Fruit fly (Drosophila melanogaster) whole organism, embryonic: Measurements from ENCODE around the gene Jhbp6.

Source experiments
- Adf1 ChIP-seq: fragments of 200-800 bp; sonication (Bioruptor generic); IDR thresholded peaks from 2 replicates; pipeline ENCODE4 v1.3.6; 2022; ENCODE audit warnings: missing biosample characterization, missing genetic modification characterization
- CG10274 ChIP-seq: fragments of 200-800 bp; sonication (Bioruptor generic); optimal IDR thresholded peaks from 3 replicates; lab custom pipeline; 2017; ENCODE audit warnings: missing biosample characterization, mild to moderate bottlenecking, missing genetic modification characterization
- CG10654 ChIP-seq: fragments of 200-800 bp; sonication (Bioruptor generic); optimal IDR thresholded peaks from 2 replicates; lab custom pipeline; 2016; ENCODE audit warnings: missing biosample characterization, missing genetic modification characterization
- CG12071 ChIP-seq: fragments of 200-800 bp; sonication (Bioruptor generic); optimal IDR thresholded peaks from 3 replicates; lab custom pipeline; 2018; ENCODE audit warnings: missing biosample characterization, mild to moderate bottlenecking, missing genetic modification characterization
- CG13424 ChIP-seq: fragments of 200-800 bp; sonication (Bioruptor generic); optimal IDR thresholded peaks from 2 replicates; lab custom pipeline; 2019; ENCODE audit warnings: missing biosample characterization, mild to moderate bottlenecking, missing genetic modification characterization, moderate library complexity
- CG2129 ChIP-seq: fragments of 200-800 bp; sonication (Bioruptor generic); IDR thresholded peaks from 2 replicates; pipeline ENCODE4 v1.3.6; 2022; ENCODE audit warnings: missing biosample characterization, missing genetic modification characterization; ENCODE audit not compliant: partially characterized antibody
- CG2875 ChIP-seq: fragments of 200-800 bp; sonication (Bioruptor generic); optimal IDR thresholded peaks from 2 replicates; lab custom pipeline; 2017; ENCODE audit warnings: missing biosample characterization, mild to moderate bottlenecking, missing genetic modification characterization, missing genetic modification reagents
- CG31388 ChIP-seq: fragments of 200-800 bp; sonication (Bioruptor generic); optimal IDR thresholded peaks from 2 replicates; lab custom pipeline; 2016; ENCODE audit warnings: missing biosample characterization, missing genetic modification characterization
- CG34376 ChIP-seq: fragments of 200-800 bp; sonication (Bioruptor generic); optimal IDR thresholded peaks from 2 replicates; lab custom pipeline; 2018; ENCODE audit warnings: missing biosample characterization, mild to moderate bottlenecking, missing genetic modification characterization
- CG3995 ChIP-seq: fragments of 200-800 bp; sonication (Bioruptor generic); optimal IDR thresholded peaks from 3 replicates; lab custom pipeline; 2016; ENCODE audit warnings: missing biosample characterization, missing genetic modification characterization
- CG4282 ChIP-seq: fragments of 200-800 bp; sonication (Bioruptor generic); optimal IDR thresholded peaks from 2 replicates; lab custom pipeline; 2016; ENCODE audit warnings: missing biosample characterization, missing genetic modification characterization
- CG6689 ChIP-seq: fragments of 200-800 bp; sonication (Bioruptor generic); IDR thresholded peaks from 2 replicates; pipeline ENCODE4 v1.3.6; 2022; ENCODE audit warnings: missing biosample characterization, missing genetic modification characterization
- CG7271 ChIP-seq: fragments of 200-800 bp; sonication (Bioruptor generic); optimal IDR thresholded peaks from 2 replicates; lab custom pipeline; 2018; ENCODE audit warnings: missing biosample characterization, mild to moderate bottlenecking, missing genetic modification characterization, moderate library complexity
- CG8290 ChIP-seq, 3 experiments: fragments of 200-800 bp; sonication (Bioruptor generic); optimal IDR thresholded peaks; 2 replicates each; lab custom pipeline; 2016 to 2019; ENCODE audit warnings: missing biosample characterization in 3 of 3, missing genetic modification characterization in 3 of 3, mild to moderate bottlenecking in 2 of 3, moderate library complexity in 1 of 3
- CHES-1-like ChIP-seq: fragments of 200-800 bp; sonication (Bioruptor generic); optimal IDR thresholded peaks from 2 replicates; lab custom pipeline; 2016; ENCODE audit warnings: missing biosample characterization, missing genetic modification characterization
- Dref ChIP-seq: fragments of 200-800 bp; sonication (Bioruptor generic); IDR thresholded peaks from 2 replicates; pipeline ENCODE4 v1.3.6; 2022; ENCODE audit warnings: missing biosample characterization, missing genetic modification characterization
- Fer3 ChIP-seq: fragments of 200-800 bp; sonication (Bioruptor generic); optimal IDR thresholded peaks from 2 replicates; lab custom pipeline; 2018; ENCODE audit warnings: missing biosample characterization, mild to moderate bottlenecking, missing genetic modification characterization, moderate library complexity
- H15 ChIP-seq: fragments of 200-800 bp; sonication (Bioruptor generic); IDR thresholded peaks from 3 replicates; pipeline ENCODE4 v1.3.6; 2022; ENCODE audit warnings: missing biosample characterization, missing genetic modification characterization
- HLH3B ChIP-seq: fragments of 200-800 bp; sonication (Bioruptor generic); IDR thresholded peaks from 2 replicates; pipeline ENCODE4 v1.3.6; 2022; ENCODE audit warnings: missing biosample characterization, missing genetic modification characterization
- HmgZ ChIP-seq: fragments of 200-800 bp; sonication (Bioruptor generic); optimal IDR thresholded peaks from 2 replicates; lab custom pipeline; 2018; ENCODE audit warnings: missing biosample characterization, mild to moderate bottlenecking, missing genetic modification characterization
- Hr51 ChIP-seq, 2 experiments: fragments of 200-800 bp; sonication (Bioruptor generic); optimal IDR thresholded peaks; 2 replicates in 1 of 2; 3 replicates in 1 of 2; lab custom pipeline; 2016 to 2018; ENCODE audit warnings: missing biosample characterization in 2 of 2, missing genetic modification characterization in 2 of 2, mild to moderate bottlenecking in 1 of 2, moderate library complexity in 1 of 2
- Oaz ChIP-seq: fragments of 200-800 bp; sonication (Bioruptor generic); IDR thresholded peaks from 2 replicates; pipeline ENCODE4 v1.3.6; 2022; ENCODE audit warnings: missing biosample characterization, missing genetic modification characterization
- Pdp1 ChIP-seq, 2 experiments: fragments of 200-800 bp; sonication (Bioruptor generic); optimal IDR thresholded peaks; 3 replicates each; lab custom pipeline; 2016; ENCODE audit warnings: missing biosample characterization in 2 of 2, missing genetic modification characterization in 2 of 2, mild to moderate bottlenecking in 1 of 2, moderate library complexity in 1 of 2
- Rfx ChIP-seq: fragments of 200-800 bp; sonication (Bioruptor generic); IDR thresholded peaks from 2 replicates; pipeline ENCODE4 v1.3.6; 2022; ENCODE audit warnings: missing biosample characterization, missing genetic modification characterization
- Sin3A ChIP-seq: fragments of >200 bp; optimal IDR thresholded peaks from 2 replicates; lab custom pipeline; 2018
- Stat92E ChIP-seq, 3 experiments: fragments of >200 bp in 2 of 3; fragments of 200-800 bp in 1 of 3; sonication (Bioruptor generic) in 1 of 3; optimal IDR thresholded peaks; 2 replicates each; lab custom pipeline; 2017 to 2019; ENCODE audit warnings: missing biosample characterization in 3 of 3, missing genetic modification characterization in 3 of 3, mild to moderate bottlenecking in 1 of 3, moderate library complexity in 1 of 3
- Tbp ChIP-seq: fragments of >200 bp; optimal IDR thresholded peaks from 2 replicates; lab custom pipeline; 2018; ENCODE audit warnings: missing biosample characterization, missing genetic modification characterization
- Xbp1 ChIP-seq: fragments of 200-800 bp; sonication (Bioruptor generic); optimal IDR thresholded peaks from 3 replicates; lab custom pipeline; 2016; ENCODE audit warnings: missing biosample characterization, mild to moderate bottlenecking, missing genetic modification characterization
- bab2 ChIP-seq: fragments of 200-800 bp; sonication (Bioruptor generic); optimal IDR thresholded peaks from 2 replicates; lab custom pipeline; 2016; ENCODE audit warnings: missing biosample characterization, missing genetic modification characterization
- chif ChIP-seq, 2 experiments: fragments of 200-800 bp; sonication (Bioruptor generic); optimal IDR thresholded peaks; 3 replicates each; lab custom pipeline; 2016; ENCODE audit warnings: missing biosample characterization in 2 of 2, missing genetic modification characterization in 2 of 2
- chinmo ChIP-seq: fragments of 200-800 bp; sonication (Bioruptor generic); IDR thresholded peaks from 4 replicates; pipeline ENCODE4 v1.3.6; 2022; ENCODE audit warnings: missing biosample characterization, missing genetic modification characterization; ENCODE audit not compliant: partially characterized antibody
- eve ChIP-seq, 2 experiments: fragments of >200 bp; optimal IDR thresholded peaks; 2 replicates each; lab custom pipeline; 2017; ENCODE audit warnings: missing biosample characterization in 2 of 2, missing genetic modification characterization in 2 of 2
- exex ChIP-seq: fragments of 200-800 bp; sonication (Bioruptor generic); optimal IDR thresholded peaks from 4 replicates; lab custom pipeline; 2018; ENCODE audit warnings: missing biosample characterization, mild to moderate bottlenecking, missing genetic modification characterization, moderate library complexity
- grn ChIP-seq: fragments of 200-800 bp; sonication (Bioruptor generic); optimal IDR thresholded peaks from 3 replicates; lab custom pipeline; 2017; ENCODE audit warnings: missing biosample characterization, missing genetic modification characterization
- hkb ChIP-seq, 2 experiments: fragments of 200-800 bp in 1 of 2; fragments of >200 bp in 1 of 2; sonication (Bioruptor generic) in 1 of 2; IDR thresholded peaks in 1 of 2; optimal IDR thresholded peaks in 1 of 2; 2 replicates each; pipeline versions ENCODE4 v1.3.6 to Lab custom; 2017 to 2022; ENCODE audit warnings: missing biosample characterization in 1 of 2, missing genetic modification characterization in 1 of 2
- org-1 ChIP-seq: fragments of 200-800 bp; sonication (Bioruptor generic); optimal IDR thresholded peaks from 2 replicates; lab custom pipeline; 2017; ENCODE audit warnings: missing biosample characterization, missing genetic modification characterization
- sc ChIP-seq, 3 experiments: fragments of >200 bp in 2 of 3; fragments of 200-800 bp in 1 of 3; sonication (Bioruptor generic) in 1 of 3; optimal IDR thresholded peaks; 2 replicates in 2 of 3; 3 replicates in 1 of 3; lab custom pipeline; 2017; ENCODE audit warnings: mild to moderate bottlenecking in 1 of 3, missing biosample characterization in 1 of 3, missing genetic modification characterization in 1 of 3, missing genetic modification reagents in 1 of 3
- sd ChIP-seq: fragments of 200-800 bp; sonication (Bioruptor generic); optimal IDR thresholded peaks from 3 replicates; lab custom pipeline; 2018; ENCODE audit warnings: missing biosample characterization, mild to moderate bottlenecking, missing genetic modification characterization, moderate library complexity
- sens ChIP-seq: fragments of 200-800 bp; sonication (Bioruptor generic); peaks from one replicate; lab custom pipeline; 2016; ENCODE audit warnings: missing biosample characterization, missing genetic modification characterization
- sug ChIP-seq: fragments of 200-800 bp; optimal IDR thresholded peaks from 2 replicates; lab custom pipeline; 2019; ENCODE audit warnings: missing biosample characterization, mild to moderate bottlenecking, missing genetic modification characterization, moderate library complexity
- tin ChIP-seq: fragments of 200-800 bp; sonication (Bioruptor generic); optimal IDR thresholded peaks from 3 replicates; lab custom pipeline; 2016; ENCODE audit warnings: missing biosample characterization, missing genetic modification characterization
- twi ChIP-seq: fragments of 200-800 bp; optimal IDR thresholded peaks from 2 replicates; lab custom pipeline; 2019; ENCODE audit warnings: missing biosample characterization, mild to moderate bottlenecking, missing genetic modification characterization, moderate library complexity
- unpg ChIP-seq: fragments of 200-800 bp; sonication (Bioruptor generic); optimal IDR thresholded peaks from 3 replicates; lab custom pipeline; 2018; ENCODE audit warnings: missing biosample characterization, mild to moderate bottlenecking, missing genetic modification characterization, moderate library complexity
- z ChIP-seq: fragments of 200-800 bp; sonication (Bioruptor generic); IDR thresholded peaks from 3 replicates; pipeline ENCODE4 v1.3.6; 2022; ENCODE audit warnings: missing biosample characterization, missing genetic modification characterization
- zfh2 ChIP-seq: fragments of 200-800 bp; sonication (Bioruptor generic); optimal IDR thresholded peaks from 2 replicates; lab custom pipeline; 2016; ENCODE audit warnings: missing biosample characterization, missing genetic modification characterization

Gene Jhbp6

dm6 chr3L:22665110-22665509 lies 4.6 kb upstream of the Jhbp6 start (continued):
- TF ChIP-seq tin (GFP tag; lab: Kevin White, UChicago): peak; percentile 21
- TF ChIP-seq zfh2: no peak
- no peak for TF ChIP-seq CG3995 (GFP tag; lab: Kevin White, UChicago)
- TF ChIP-seq sc (optimal IDR thresholded peaks at IDR 0.05; lab: Kevin White, UChicago): no peak
- peak; percentile 2 for TF ChIP-seq sc (GFP tag; optimal IDR thresholded peaks at IDR 0.05; lab: Kevin White, UChicago)
- TF ChIP-seq CHES-1-like (GFP tag; lab: Kevin White, UChicago): no peak
- peak in 1 of 2 experiments; percentile 4 for TF ChIP-seq chif (GFP tag; optimal IDR thresholded peaks at IDR 0.05; lab: Kevin White, UChicago)
- TF ChIP-seq H15 (GFP tag; lab: Robert Waterston, UW): 0 out of 3 replicates have a peak, but pooled peaks have one; percentile 24
- TF ChIP-seq sens (GFP tag; lab: Kevin White, UChicago): peak; percentile 87
- peak; percentile 7 for TF ChIP-seq CG12071 (GFP tag; lab: Kevin White, UChicago)
- peak; percentile 3 for TF ChIP-seq org-1
- peak; percentile 21 for TF ChIP-seq CG13424 (tag; lab: Kevin White, UChicago)
- 0 out of 2 replicates have a peak, but pooled peaks have one; percentile 17 for TF ChIP-seq HLH3B (GFP tag; lab: Robert Waterston, UW)
- no peak for TF ChIP-seq CG8290 (GFP tag; optimal IDR thresholded peaks at IDR 0.05; lab: Kevin White, UChicago)
- TF ChIP-seq CG8290 (tag; optimal IDR thresholded peaks at IDR 0.05; lab: Kevin White, UChicago): peak in 1 of 2 experiments; percentile 34
- TF ChIP-seq Rfx (GFP tag; lab: Robert Waterston, UW): 0 out of 2 replicates have a peak, but pooled peaks have one; percentile 6
- no peak for TF ChIP-seq z (GFP tag; lab: Robert Waterston, UW)
- peak in 1 of 2 experiments; percentile 40 for TF ChIP-seq eve (GFP tag; optimal IDR thresholded peaks at IDR 0.05; lab: Kevin White, UChicago)
- TF ChIP-seq sug: no peak
- peak; percentile 34 for TF ChIP-seq Xbp1
- TF ChIP-seq Hr51 (GFP tag; optimal IDR thresholded peaks at IDR 0.05; lab: Kevin White, UChicago): peak in 1 of 2 experiments; percentile 32

dm6 chr3L:22670174-22670573 lies 418 bp downstream of the Jhbp6 start:
- TF ChIP-seq Fer3 (no peak), exex (peak; percentile 74), CG2129 (GFP tag; lab: Robert Waterston, UW) (no peak), Sin3A (no peak), Oaz (GFP tag; lab: Robert Waterston, UW) (no peak), CG7271 (no peak), grn (GFP tag; lab: Kevin White, UChicago) (peak; percentile 94), CG31388 (no peak), CG4282 (GFP tag; lab: Kevin White, UChicago) (no peak), sd (tag; lab: Kevin White, UChicago) (peak; percentile 83), CG34376 (GFP tag; lab: Kevin White, UChicago) (peak; percentile 34), unpg (GFP tag; lab: Kevin White, UChicago) (no peak), HmgZ (tag; lab: Kevin White, UChicago) (peak; percentile 6), Stat92E (GFP tag; optimal IDR thresholded peaks at IDR 0.05; lab: Kevin White, UChicago) (no peak), hkb (optimal IDR thresholded peaks at IDR 0.05; lab: Kevin White, UChicago) (no peak), hkb (GFP tag; IDR thresholded peaks at IDR 0.05; lab: Robert Waterston, UW) (no peak), twi (tag; lab: Kevin White, UChicago) (peak; percentile 33), chinmo (GFP tag; lab: Robert Waterston, UW) (0 out of 4 replicates have a peak, but pooled peaks have one; percentile 19), CG6689 (GFP tag; lab: Robert Waterston, UW) (no peak), sug (peak; percentile 46), bab2 (GFP tag; lab: Kevin White, UChicago) (no peak), Pdp1 (GFP tag; optimal IDR thresholded peaks at IDR 0.05; lab: Kevin White, UChicago) (peak in 1 of 2 experiments; percentile 90), Dref (GFP tag; lab: Robert Waterston, UW) (no peak), Adf1 (GFP tag; lab: Robert Waterston, UW) (no peak), CG10274 (GFP tag; lab: Kevin White, UChicago) (no peak), CG2875 (GFP tag; lab: Kevin White, UChicago) (no peak), Tbp (GFP tag; lab: Kevin White, UChicago) (no peak), CG10654 (no peak)
